Fruit fly (Drosophila melanogaster) whole organism, embryonic: ENCODE measurements around the gene tsl.

Source experiments
- Asciz ChIP-seq: fragments of 200-800 bp; sonication (Bioruptor generic); optimal IDR thresholded peaks from 2 replicates; lab custom pipeline; 2017; ENCODE audit warnings: missing biosample characterization, mild to moderate bottlenecking, missing genetic modification characterization, missing genetic modification reagents
- CG10267 ChIP-seq: fragments of 200-800 bp; sonication (Bioruptor generic); optimal IDR thresholded peaks from 2 replicates; lab custom pipeline; 2018; ENCODE audit warnings: missing biosample characterization, mild to moderate bottlenecking, missing genetic modification characterization, moderate library complexity
- CG10654 ChIP-seq: fragments of 200-800 bp; sonication (Bioruptor generic); optimal IDR thresholded peaks from 2 replicates; lab custom pipeline; 2016; ENCODE audit warnings: missing biosample characterization, missing genetic modification characterization
- CG11093 ChIP-seq: fragments of 200-800 bp; sonication (Bioruptor generic); IDR thresholded peaks from 3 replicates; pipeline ENCODE4 v1.3.6; 2022; ENCODE audit warnings: missing biosample characterization, missing genetic modification characterization
- CG11695 ChIP-seq: fragments of 200-800 bp; sonication (Bioruptor generic); IDR thresholded peaks from 3 replicates; pipeline ENCODE4 v1.3.6; 2022; ENCODE audit warnings: missing biosample characterization, missing genetic modification characterization
- CG12104 ChIP-seq: fragments of 200-800 bp; sonication (Bioruptor generic); optimal IDR thresholded peaks from 3 replicates; lab custom pipeline; 2016; ENCODE audit warnings: missing biosample characterization, missing genetic modification characterization
- CG15696 ChIP-seq: fragments of 200-800 bp; sonication (Bioruptor generic); optimal IDR thresholded peaks from 2 replicates; lab custom pipeline; 2019; ENCODE audit warnings: missing biosample characterization, mild to moderate bottlenecking, missing genetic modification characterization, moderate library complexity
- CG17359 ChIP-seq: fragments of 200-800 bp; sonication (Bioruptor generic); optimal IDR thresholded peaks from 3 replicates; lab custom pipeline; 2018; ENCODE audit warnings: missing biosample characterization, mild to moderate bottlenecking, missing genetic modification characterization, moderate library complexity
- CG18619 ChIP-seq: fragments of 200-800 bp; sonication (Bioruptor generic); optimal IDR thresholded peaks from 3 replicates; lab custom pipeline; 2017; ENCODE audit warnings: missing biosample characterization, mild to moderate bottlenecking, missing genetic modification characterization
- CG2116 ChIP-seq: fragments of 200-800 bp; sonication (Bioruptor generic); optimal IDR thresholded peaks from 3 replicates; lab custom pipeline; 2018; ENCODE audit warnings: missing biosample characterization, mild to moderate bottlenecking, missing genetic modification characterization
- CG31441 ChIP-seq: fragments of 200-800 bp; sonication (Bioruptor generic); IDR thresholded peaks from 2 replicates; pipeline ENCODE4 v1.3.6; 2022; ENCODE audit warnings: missing biosample characterization, missing genetic modification characterization
- CG32767 ChIP-seq: fragments of 200-800 bp; sonication (Bioruptor generic); IDR thresholded peaks from 2 replicates; pipeline ENCODE4 v1.3.6; 2022; ENCODE audit warnings: missing biosample characterization, missing genetic modification characterization
- CG43689 ChIP-seq: fragments of 200-800 bp; sonication (Bioruptor generic); IDR thresholded peaks from 2 replicates; pipeline ENCODE4 v1.3.6; 2022; ENCODE audit warnings: missing biosample characterization, missing genetic modification characterization
- CG4854 ChIP-seq: fragments of 200-800 bp; sonication (Bioruptor generic); optimal IDR thresholded peaks from 2 replicates; lab custom pipeline; 2016; ENCODE audit warnings: missing biosample characterization, missing genetic modification characterization, inconsistent platforms
- CG7556 ChIP-seq: fragments of 200-800 bp; sonication (Bioruptor generic); optimal IDR thresholded peaks from 2 replicates; lab custom pipeline; 2017; ENCODE audit warnings: missing biosample characterization, mild to moderate bottlenecking, missing genetic modification characterization
- CG8388 ChIP-seq: fragments of 200-800 bp; sonication (Bioruptor generic); optimal IDR thresholded peaks from 2 replicates; lab custom pipeline; 2019; ENCODE audit warnings: missing biosample characterization, mild to moderate bottlenecking, missing genetic modification characterization, moderate library complexity
- CG9727 ChIP-seq: fragments of 200-800 bp; sonication (Bioruptor generic); optimal IDR thresholded peaks from 3 replicates; lab custom pipeline; 2017; ENCODE audit warnings: missing biosample characterization, mild to moderate bottlenecking, missing genetic modification characterization
- Dbx ChIP-seq: fragments of 200-800 bp; sonication (Bioruptor generic); IDR thresholded peaks from 3 replicates; pipeline ENCODE4 v1.3.6; 2022; ENCODE audit warnings: missing biosample characterization, missing genetic modification characterization
- H2.0 ChIP-seq: fragments of 200-800 bp; sonication (Bioruptor generic); IDR thresholded peaks from 2 replicates; pipeline ENCODE4 v1.3.6; 2022; ENCODE audit warnings: missing biosample characterization, missing genetic modification characterization
- HLH3B ChIP-seq: fragments of 200-800 bp; sonication (Bioruptor generic); IDR thresholded peaks from 2 replicates; pipeline ENCODE4 v1.3.6; 2022; ENCODE audit warnings: missing biosample characterization, missing genetic modification characterization
- HLH4C ChIP-seq: fragments of 200-800 bp; sonication (Bioruptor generic); IDR thresholded peaks from 3 replicates; pipeline ENCODE4 v1.3.6; 2022; ENCODE audit warnings: missing biosample characterization, missing genetic modification characterization; ENCODE audit not compliant: partially characterized antibody
- Hmr ChIP-seq: fragments of 200-800 bp; sonication (Bioruptor generic); optimal IDR thresholded peaks from 3 replicates; lab custom pipeline; 2017; ENCODE audit warnings: mild to moderate bottlenecking, missing biosample characterization, missing genetic modification reagents, missing genetic modification characterization
- Hr51 ChIP-seq, 2 experiments: fragments of 200-800 bp; sonication (Bioruptor generic); optimal IDR thresholded peaks; 2 replicates in 1 of 2; 3 replicates in 1 of 2; lab custom pipeline; 2016 to 2018; ENCODE audit warnings: missing biosample characterization in 2 of 2, missing genetic modification characterization in 2 of 2, mild to moderate bottlenecking in 1 of 2, moderate library complexity in 1 of 2
- Kr ChIP-seq: fragments of 200-800 bp; sonication (Bioruptor generic); optimal IDR thresholded peaks from 2 replicates; lab custom pipeline; 2017; ENCODE audit warnings: missing biosample characterization, mild to moderate bottlenecking, missing genetic modification characterization
- Meics ChIP-seq: fragments of 200-800 bp; sonication (Bioruptor generic); optimal IDR thresholded peaks from 2 replicates; lab custom pipeline; 2017; ENCODE audit warnings: missing biosample characterization, mild to moderate bottlenecking, missing genetic modification characterization
- Mrtf ChIP-seq: fragments of 200-800 bp; sonication (Bioruptor generic); IDR thresholded peaks from 3 replicates; pipeline ENCODE4 v1.3.6; 2022; ENCODE audit warnings: missing biosample characterization, missing genetic modification characterization
- Pdp1 ChIP-seq, 2 experiments: fragments of 200-800 bp; sonication (Bioruptor generic); optimal IDR thresholded peaks; 3 replicates each; lab custom pipeline; 2016; ENCODE audit warnings: missing biosample characterization in 2 of 2, missing genetic modification characterization in 2 of 2, mild to moderate bottlenecking in 1 of 2, moderate library complexity in 1 of 2
- Sox102F ChIP-seq: fragments of 200-800 bp; sonication (Bioruptor generic); optimal IDR thresholded peaks from 2 replicates; lab custom pipeline; 2018; ENCODE audit warnings: missing biosample characterization, mild to moderate bottlenecking, missing genetic modification characterization, moderate library complexity
- Tbp ChIP-seq: fragments of >200 bp; optimal IDR thresholded peaks from 2 replicates; lab custom pipeline; 2018; ENCODE audit warnings: missing biosample characterization, missing genetic modification characterization
- Xrp1 ChIP-seq: fragments of 200-800 bp; sonication (Bioruptor generic); IDR thresholded peaks from 2 replicates; pipeline ENCODE4 v1.3.6; 2022; ENCODE audit warnings: missing biosample characterization, missing genetic modification characterization
- az2 ChIP-seq: fragments of 200-800 bp; sonication (Bioruptor generic); optimal IDR thresholded peaks from 3 replicates; lab custom pipeline; 2016; ENCODE audit warnings: missing biosample characterization, missing genetic modification characterization
- cg ChIP-seq: fragments of 200-800 bp; sonication (Bioruptor generic); optimal IDR thresholded peaks from 3 replicates; lab custom pipeline; 2019; ENCODE audit warnings: missing biosample characterization, mild to moderate bottlenecking, missing genetic modification characterization, moderate library complexity
- cwo ChIP-seq: fragments of 200-800 bp; sonication (Bioruptor generic); optimal IDR thresholded peaks from 3 replicates; lab custom pipeline; 2017; ENCODE audit warnings: missing biosample characterization, missing genetic modification characterization, mild to moderate bottlenecking, moderate library complexity, missing genetic modification reagents
- esg ChIP-seq: fragments of 200-800 bp; sonication (Bioruptor generic); conservative IDR thresholded peaks from 2 replicates; pipeline ENCODE4 v1.3.6; 2022; ENCODE audit warnings: missing biosample characterization, missing genetic modification characterization
- exex ChIP-seq: fragments of 200-800 bp; sonication (Bioruptor generic); optimal IDR thresholded peaks from 4 replicates; lab custom pipeline; 2018; ENCODE audit warnings: missing biosample characterization, mild to moderate bottlenecking, missing genetic modification characterization, moderate library complexity
- eyg ChIP-seq: fragments of 200-800 bp; sonication (Bioruptor generic); optimal IDR thresholded peaks from 3 replicates; lab custom pipeline; 2016; ENCODE audit warnings: missing biosample characterization, missing genetic modification characterization
- grn ChIP-seq: fragments of 200-800 bp; sonication (Bioruptor generic); optimal IDR thresholded peaks from 3 replicates; lab custom pipeline; 2017; ENCODE audit warnings: missing biosample characterization, missing genetic modification characterization
- hkb ChIP-seq, 2 experiments: fragments of 200-800 bp in 1 of 2; fragments of >200 bp in 1 of 2; sonication (Bioruptor generic) in 1 of 2; IDR thresholded peaks in 1 of 2; optimal IDR thresholded peaks in 1 of 2; 2 replicates each; pipeline versions ENCODE4 v1.3.6 to Lab custom; 2017 to 2022; ENCODE audit warnings: missing biosample characterization in 1 of 2, missing genetic modification characterization in 1 of 2
- ind ChIP-seq: fragments of 200-800 bp; sonication (Bioruptor generic); optimal IDR thresholded peaks from 3 replicates; lab custom pipeline; 2016; ENCODE audit warnings: missing biosample characterization, missing genetic modification characterization
- kni ChIP-seq: fragments of 200-800 bp; sonication (Bioruptor generic); optimal IDR thresholded peaks from 3 replicates; lab custom pipeline; 2017; ENCODE audit warnings: mild to moderate bottlenecking, missing biosample characterization, missing genetic modification reagents, missing genetic modification characterization
- luna ChIP-seq: fragments of 200-800 bp; sonication (Bioruptor generic); optimal IDR thresholded peaks from 2 replicates; lab custom pipeline; 2016; ENCODE audit warnings: missing biosample characterization, missing genetic modification characterization
- oc ChIP-seq: fragments of 200-800 bp; sonication (Bioruptor generic); optimal IDR thresholded peaks from 2 replicates; lab custom pipeline; 2018; ENCODE audit warnings: missing biosample characterization, mild to moderate bottlenecking, missing genetic modification characterization, moderate library complexity
- phol ChIP-seq: fragments of 200-800 bp; sonication (Bioruptor generic); optimal IDR thresholded peaks from 3 replicates; lab custom pipeline; 2018; ENCODE audit warnings: missing biosample characterization, mild to moderate bottlenecking, missing genetic modification characterization, moderate library complexity
- sisA ChIP-seq: fragments of 200-800 bp; sonication (Bioruptor generic); IDR thresholded peaks from 2 replicates; pipeline ENCODE4 v1.3.6; 2022; ENCODE audit warnings: missing biosample characterization, missing genetic modification characterization
- sr ChIP-seq: fragments of 200-800 bp; sonication (Bioruptor generic); IDR thresholded peaks from 3 replicates; pipeline ENCODE4 v1.3.6; 2022; ENCODE audit warnings: missing biosample characterization, missing genetic modification characterization
- tna ChIP-seq: fragments of 200-800 bp; sonication (Bioruptor generic); IDR thresholded peaks from 2 replicates; pipeline ENCODE4 v1.3.6; 2022; ENCODE audit warnings: missing biosample characterization, missing genetic modification characterization; ENCODE audit not compliant: partially characterized antibody
- trem ChIP-seq: fragments of 200-800 bp; optimal IDR thresholded peaks from 3 replicates; lab custom pipeline; 2019; ENCODE audit warnings: missing biosample characterization, mild to moderate bottlenecking, missing genetic modification characterization, moderate library complexity
- vnd ChIP-seq: fragments of 200-800 bp; sonication (Bioruptor generic); IDR thresholded peaks from 3 replicates; pipeline ENCODE4 v1.3.6; 2022; ENCODE audit warnings: missing biosample characterization, missing genetic modification characterization; ENCODE audit not compliant: partially characterized antibody

tsl gene

dm6 chr3R:21823699-21824406 is 41.5 kb upstream of the tsl start (continued):
- peak; percentile 4 for TF ChIP-seq ind (GFP tag; lab: Kevin White, UChicago)
- TF ChIP-seq Meics (GFP tag; lab: Kevin White, UChicago), result peak; percentile 17
- no peak for TF ChIP-seq HLH4C
- peak in 1 of 2 experiments; percentile 4 for TF ChIP-seq Pdp1 (GFP tag; optimal IDR thresholded peaks at IDR 0.05; lab: Kevin White, UChicago)
- TF ChIP-seq vnd, result no peak
- no peak for TF ChIP-seq CG32767 (GFP tag; lab: Robert Waterston, UW)
- peak; percentile 83 for TF ChIP-seq CG15696 (tag; lab: Kevin White, UChicago)
- TF ChIP-seq Asciz (GFP tag; lab: Kevin White, UChicago), result peak; percentile 54
- TF ChIP-seq cwo (GFP tag; lab: Kevin White, UChicago), result peak; percentile 8
- 0 out of 2 replicates have a peak, but pooled peaks have one; percentile 12 for TF ChIP-seq HLH3B (GFP tag; lab: Robert Waterston, UW)
- TF ChIP-seq trem (tag; lab: Kevin White, UChicago), result peak; percentile 1
- TF ChIP-seq CG11695 (GFP tag; lab: Robert Waterston, UW), result peak; percentile 50; the same call in 1 of the 3 replicates
- peak; percentile 6 for TF ChIP-seq CG12104 (GFP tag; lab: Kevin White, UChicago)
- TF ChIP-seq luna, result no peak
- 0 out of 3 replicates have a peak, but pooled peaks have one; percentile 7 for TF ChIP-seq CG11093 (GFP tag; lab: Robert Waterston, UW)
- peak; percentile 10 for TF ChIP-seq Sox102F
- TF ChIP-seq az2, result peak; percentile 4
- TF ChIP-seq CG31441 (GFP tag; lab: Robert Waterston, UW), result peak; percentile 73
- peak; percentile 26 for TF ChIP-seq CG10654 (GFP tag; lab: Kevin White, UChicago)
- TF ChIP-seq exex, result peak; percentile 18
- TF ChIP-seq grn (GFP tag; lab: Kevin White, UChicago), result peak; percentile 88
- peak; percentile 30 for TF ChIP-seq CG8388 (GFP tag; lab: Kevin White, UChicago)
- no peak for TF ChIP-seq CG4854
- TF ChIP-seq CG43689 (GFP tag; lab: Robert Waterston, UW), result no peak
- TF ChIP-seq esg (GFP tag; lab: Robert Waterston, UW), result no peak
- no peak for TF ChIP-seq Dbx (GFP tag; lab: Robert Waterston, UW)
- TF ChIP-seq phol (tag; lab: Kevin White, UChicago), result peak; percentile 71
- TF ChIP-seq CG17359, result peak; percentile 36
- no peak for TF ChIP-seq H2.0 (GFP tag; lab: Robert Waterston, UW)
- TF ChIP-seq sr (GFP tag; lab: Robert Waterston, UW), result peak; percentile 45; the same call in 1 of the 3 replicates
- TF ChIP-seq sisA (GFP tag; lab: Robert Waterston, UW), result peak; percentile 21; the same call in 1 of the 2 replicates
- TF ChIP-seq eyg (GFP tag; lab: Kevin White, UChicago), result no peak
- TF ChIP-seq cg (GFP tag; lab: Kevin White, UChicago), result peak; percentile 1
- peak; percentile 65 for TF ChIP-seq CG10267 (tag; lab: Kevin White, UChicago)
- no peak for TF ChIP-seq hkb (optimal IDR thresholded peaks at IDR 0.05; lab: Kevin White, UChicago)
- TF ChIP-seq hkb (GFP tag; IDR thresholded peaks at IDR 0.05; lab: Robert Waterston, UW), result peak; percentile 30
- TF ChIP-seq CG7556 (GFP tag; lab: Kevin White, UChicago), result peak; percentile 45
- no peak for TF ChIP-seq Mrtf (GFP tag; lab: Robert Waterston, UW)
- TF ChIP-seq Kr (GFP tag; lab: Kevin White, UChicago), result no peak
- peak; percentile 2 for TF ChIP-seq Hmr (GFP tag; lab: Kevin White, UChicago)
- no peak for TF ChIP-seq oc (tag; lab: Kevin White, UChicago)
- TF ChIP-seq Hr51 (GFP tag; optimal IDR thresholded peaks at IDR 0.05; lab: Kevin White, UChicago), result peak in 1 of 2 experiments; percentile 41
- TF ChIP-seq Tbp, result no peak
- peak; percentile 4 for TF ChIP-seq CG2116
- peak; percentile 51 for TF ChIP-seq kni
- peak; percentile 81 for TF ChIP-seq Xrp1 (GFP tag; lab: Robert Waterston, UW)
- peak; percentile 74 for TF ChIP-seq CG9727 (GFP tag; lab: Kevin White, UChicago)
- TF ChIP-seq CG18619 (GFP tag; lab: Kevin White, UChicago), result peak; percentile 6
- peak; percentile 17; the same call in 1 of the 2 replicates for TF ChIP-seq tna (GFP tag; lab: Robert Waterston, UW)
